Worm (Caenorhabditis elegans): ENCODE data around the gene dhhc-6.

DNA sequence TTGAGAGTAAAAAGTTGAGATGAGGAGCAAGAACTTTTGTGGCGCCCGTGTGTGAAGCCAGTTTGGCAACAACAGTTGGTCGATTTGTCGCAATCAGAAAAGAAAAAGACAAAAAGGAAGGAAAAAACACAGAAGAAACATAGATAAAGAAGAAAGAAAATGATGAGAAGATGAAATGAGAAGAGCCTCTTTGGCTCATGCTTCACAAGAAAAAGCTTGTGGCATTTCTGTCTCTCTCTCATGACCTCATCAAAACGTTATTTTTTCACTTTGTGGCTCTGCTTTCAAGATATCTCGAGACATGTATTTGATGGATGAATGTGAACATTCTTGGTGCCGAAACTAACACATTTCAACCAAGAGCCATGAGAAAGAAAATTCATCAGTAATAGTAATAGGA lies 11.7 kb upstream of the dhhc-6 start:
- TF ChIP-seq sea-2 (GFP tag; optimal IDR thresholded peaks at IDR 0.05) (no peak), ama-1 (optimal IDR thresholded peaks at IDR 0.05) (no peak), nhr-23 (tag; optimal IDR thresholded peaks at IDR 0.05) (no peak)

All from whole organism, L3 larva.